Worm (Caenorhabditis elegans) whole organism, late embryonic: Measurements from ENCODE around the gene cwn-2.

Experiments used
- ceh-31 ChIP-seq: sonication (generic microtip); optimal IDR thresholded peaks from 2 replicates; lab custom pipeline; 2016; ENCODE audit warnings: missing genetic modification characterization, missing compliant biosample characterization
- ceh-34 ChIP-seq: sonication (generic microtip); optimal IDR thresholded peaks from 2 replicates; lab custom pipeline; 2016; ENCODE audit warnings: mild to moderate bottlenecking, missing genetic modification characterization, missing compliant biosample characterization
- elt-2 ChIP-seq: sonication (generic microtip); optimal IDR thresholded peaks from 2 replicates; lab custom pipeline; 2016; ENCODE audit warnings: missing genetic modification reagents, missing genetic modification characterization, missing compliant biosample characterization
- fkh-10 ChIP-seq: fragments of 150-350 bp; optimal IDR thresholded peaks from 2 replicates; lab custom pipeline; 2014; ENCODE audit warnings: missing biosample characterization, missing genetic modification reagents, missing genetic modification characterization
- mec-3 ChIP-seq: sonication (generic microtip); optimal IDR thresholded peaks from 2 replicates; lab custom pipeline; 2016; ENCODE audit warnings: borderline replicate concordance, missing genetic modification characterization, missing compliant biosample characterization
- pax-1 ChIP-seq: fragments of 150-350 bp; optimal IDR thresholded peaks from 2 replicates; lab custom pipeline; 2014; ENCODE audit warnings: missing biosample characterization, missing genetic modification characterization
- ref-2 ChIP-seq: sonication (generic microtip); optimal IDR thresholded peaks from 2 replicates; lab custom pipeline; 2016; ENCODE audit warnings: missing genetic modification characterization, missing compliant biosample characterization
- tbx-7 ChIP-seq: sonication (generic microtip); optimal IDR thresholded peaks from 2 replicates; lab custom pipeline; 2016; ENCODE audit warnings: missing genotype, missing genetic modification characterization, missing compliant biosample characterization

- TF ChIP-seq pax-1 (no peak), fkh-10 (GFP tag; lab: Kevin White, UChicago) (no peak), ceh-31 (tag; lab: Kevin White, UChicago) (no peak), tbx-7 (tag; lab: Kevin White, UChicago) (no peak), ceh-34 (tag; lab: Kevin White, UChicago) (no peak), ref-2 (tag; lab: Kevin White, UChicago) (no peak), mec-3 (no peak), elt-2 (tag; lab: Kevin White, UChicago) (no peak)
Observed at ce11 chrIV:10072527-10072926, 4.9 kb downstream of the cwn-2 start, which contains the start of gene W01B6.3.
